Fruit fly (Drosophila melanogaster): Measurements from ENCODE around the gene CG42296.

The CG42296 gene

DNA sequence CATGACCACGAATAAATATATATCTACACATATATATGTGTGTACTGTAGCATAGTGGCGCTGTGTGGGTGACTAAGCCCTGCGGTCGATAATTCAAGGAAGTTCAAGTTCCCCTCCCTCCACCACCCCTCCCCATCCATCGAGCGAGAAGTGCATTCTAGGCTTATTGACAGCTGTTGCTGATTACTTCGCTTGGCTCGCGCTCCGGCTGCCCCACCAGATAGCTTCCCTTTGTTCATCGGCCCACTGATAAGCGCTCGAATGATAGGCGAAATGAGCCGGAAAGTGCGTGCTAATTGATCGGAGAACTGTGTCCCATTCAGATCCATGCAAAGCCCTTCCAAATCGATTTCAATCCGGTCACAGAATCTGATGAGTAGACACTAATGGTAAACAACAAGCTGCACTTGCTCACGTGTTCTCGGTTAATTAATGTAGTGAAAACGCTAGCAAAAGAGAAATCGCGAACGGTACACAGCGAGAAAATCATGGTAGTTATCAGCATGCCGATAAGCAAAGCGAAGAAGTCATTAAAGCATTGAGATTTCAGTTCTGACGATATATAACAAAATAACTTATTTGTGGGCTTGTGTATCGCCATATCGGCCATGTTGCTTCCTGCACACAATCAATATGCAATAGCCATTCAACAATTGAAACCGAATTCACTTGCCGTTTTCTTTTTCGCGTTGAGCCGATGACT, 2.6 kb upstream of the CG42296 start (continued):
- no peak for TF ChIP-seq CG31627 (GFP tag; optimal IDR thresholded peaks at IDR 0.05)
- no peak for TF ChIP-seq pdm3 (GFP tag; optimal IDR thresholded peaks at IDR 0.05)
- TF ChIP-seq CG11762 (GFP tag; optimal IDR thresholded peaks at IDR 0.05; ENCODE audit: insufficient read depth): no peak
- peak; percentile 95 for TF ChIP-seq svp (GFP tag)
- TF ChIP-seq ss (GFP tag; optimal IDR thresholded peaks at IDR 0.05): peak; percentile 6 to 25
- no peak for TF ChIP-seq Gug (GFP tag; IDR thresholded peaks at IDR 0.05)
- TF ChIP-seq Hr38 (GFP tag; optimal IDR thresholded peaks at IDR 0.05): no peak
- TF ChIP-seq Met (GFP tag; optimal IDR thresholded peaks at IDR 0.05): no peak
- TF ChIP-seq Blimp-1 (GFP tag; optimal IDR thresholded peaks at IDR 0.05): no peak
- no peak for TF ChIP-seq Ets21C (GFP tag; optimal IDR thresholded peaks at IDR 0.05)
- TF ChIP-seq eg (GFP tag; IDR thresholded peaks at IDR 0.05): 0 out of 3 replicates have a peak, but pooled peaks have one; percentile 31
- TF ChIP-seq Sox15 (GFP tag; optimal IDR thresholded peaks at IDR 0.05): no peak
- no peak for TF ChIP-seq achi (GFP tag; optimal IDR thresholded peaks at IDR 0.05)
- no peak for TF ChIP-seq CG16779 (tag; optimal IDR thresholded peaks at IDR 0.05)
- peak; percentile 12 for TF ChIP-seq Hr39 (GFP tag; optimal IDR thresholded peaks at IDR 0.05)
- TF ChIP-seq salr (GFP tag; optimal IDR thresholded peaks at IDR 0.05): no peak
- peak; percentile 72 for TF ChIP-seq Sox14 (GFP tag; optimal IDR thresholded peaks at IDR 0.05)
- no peak for TF ChIP-seq vri (GFP tag; optimal IDR thresholded peaks at IDR 0.05)

DNA sequence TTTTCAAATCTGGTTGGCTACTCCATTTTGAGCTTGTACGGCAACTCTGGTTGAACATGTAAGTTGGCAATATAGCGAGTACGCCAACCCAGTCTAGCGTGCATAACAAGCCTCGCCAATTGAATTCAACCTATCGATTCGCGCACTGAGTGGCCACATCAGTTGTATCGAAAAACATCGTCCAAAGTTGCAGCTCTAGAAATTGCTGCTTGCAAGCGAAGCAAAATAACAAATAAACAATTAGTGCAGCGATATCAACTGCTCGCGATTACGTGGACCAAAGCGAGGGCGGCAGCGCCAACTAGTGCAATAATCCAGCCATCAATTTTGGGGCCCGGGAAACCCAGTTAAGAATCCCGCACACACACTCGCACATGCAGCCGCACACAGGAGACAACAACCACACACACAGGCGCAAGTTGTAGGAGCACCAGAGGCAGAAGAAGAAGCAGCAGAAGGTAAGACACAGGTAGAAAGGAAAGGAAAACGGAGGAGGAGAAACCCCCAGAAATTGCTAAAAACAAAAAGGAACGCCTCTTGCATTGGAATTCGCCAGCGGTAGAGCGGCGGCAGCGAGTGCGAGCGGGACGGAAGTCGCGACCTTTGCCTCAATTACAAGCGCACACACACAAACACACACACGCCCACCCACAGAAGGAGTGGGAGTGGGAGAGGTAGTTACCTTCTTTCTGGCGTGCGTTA, 1.9 kb upstream of the CG42296 start:
- TF ChIP-seq CG6854 (GFP tag; optimal IDR thresholded peaks at IDR 0.05): peak; percentile 49
- TF ChIP-seq Sox102F (GFP tag; optimal IDR thresholded peaks at IDR 0.05): no peak
- TF ChIP-seq Ets21C (GFP tag; optimal IDR thresholded peaks at IDR 0.05): no peak
- TF ChIP-seq ss (GFP tag; optimal IDR thresholded peaks at IDR 0.05): peak; percentile 54 to 65
- TF ChIP-seq net (GFP tag; optimal IDR thresholded peaks at IDR 0.05): peak; percentile 37
- peak; percentile 1 for TF ChIP-seq CG6808 (GFP tag; optimal IDR thresholded peaks at IDR 0.05)
- TF ChIP-seq CG9139 (GFP tag; optimal IDR thresholded peaks at IDR 0.05): peak; percentile 37
- TF ChIP-seq fkh (GFP tag; optimal IDR thresholded peaks at IDR 0.05): no peak
- no peak for TF ChIP-seq CG8119 (GFP tag; IDR thresholded peaks at IDR 0.05)
- TF ChIP-seq fd85E (GFP tag; optimal IDR thresholded peaks at IDR 0.05): no peak
- TF ChIP-seq CG10669 (GFP tag; optimal IDR thresholded peaks at IDR 0.05): no peak
- no peak for TF ChIP-seq CG10631 (GFP tag; optimal IDR thresholded peaks at IDR 0.05)
- TF ChIP-seq eg (GFP tag; IDR thresholded peaks at IDR 0.05): no peak
- TF ChIP-seq Eip78C (GFP tag): peak; percentile 84
- TF ChIP-seq Eip75B (GFP tag; optimal IDR thresholded peaks at IDR 0.05): peak; percentile 15
- TF ChIP-seq Gug (GFP tag; IDR thresholded peaks at IDR 0.05): no peak
- TF ChIP-seq Met (GFP tag; optimal IDR thresholded peaks at IDR 0.05): no peak
- no peak for TF ChIP-seq Blimp-1 (GFP tag; optimal IDR thresholded peaks at IDR 0.05)
- no peak for TF ChIP-seq CG6792 (GFP tag; optimal IDR thresholded peaks at IDR 0.05)
- no peak for TF ChIP-seq fd59A (GFP tag; optimal IDR thresholded peaks at IDR 0.05)
- TF ChIP-seq Hr39 (GFP tag; optimal IDR thresholded peaks at IDR 0.05): peak; percentile 21
- TF ChIP-seq CG3919 (GFP tag; optimal IDR thresholded peaks at IDR 0.05): no peak
- TF ChIP-seq CG11762 (GFP tag; optimal IDR thresholded peaks at IDR 0.05; ENCODE audit: insufficient read depth): no peak
- TF ChIP-seq Eip93F (GFP tag; optimal IDR thresholded peaks at IDR 0.05): no peak
- no peak for TF ChIP-seq CG8319 (GFP tag; optimal IDR thresholded peaks at IDR 0.05)
- no peak for TF ChIP-seq Hr38 (GFP tag; optimal IDR thresholded peaks at IDR 0.05)
- no peak for TF ChIP-seq CG7368 (GFP tag; optimal IDR thresholded peaks at IDR 0.05)
- no peak for TF ChIP-seq Lpt (GFP tag; optimal IDR thresholded peaks at IDR 0.05)
- no peak for TF ChIP-seq acj6 (GFP tag; optimal IDR thresholded peaks at IDR 0.05)
- no peak for TF ChIP-seq CG3032 (tag; optimal IDR thresholded peaks at IDR 0.05)
- no peak for TF ChIP-seq dac (GFP tag; optimal IDR thresholded peaks at IDR 0.05)
- no peak for TF ChIP-seq CG1621 (tag; optimal IDR thresholded peaks at IDR 0.05)
- TF ChIP-seq svp (GFP tag): peak; percentile 99
- TF ChIP-seq Smox (GFP tag; optimal IDR thresholded peaks at IDR 0.05): no peak
- TF ChIP-seq esn (GFP tag; optimal IDR thresholded peaks at IDR 0.05): peak; percentile 3
- no peak for TF ChIP-seq Ets96B (tag; optimal IDR thresholded peaks at IDR 0.05)
- no peak for TF ChIP-seq CG32006 (GFP tag; optimal IDR thresholded peaks at IDR 0.05)
- TF ChIP-seq salr (GFP tag; optimal IDR thresholded peaks at IDR 0.05): no peak
- no peak for TF ChIP-seq CG8632 (GFP tag; optimal IDR thresholded peaks at IDR 0.05)
- no peak for TF ChIP-seq CG15336 (GFP tag; IDR thresholded peaks at IDR 0.05)

All from whole organism, prepupa.